Fruit fly (Drosophila melanogaster) whole organism, adult: ENCODE measurements around the gene CG13026.

Experiments used
- CG12768 ChIP-seq: fragments of 200-800 bp; sonication (Bioruptor generic); optimal IDR thresholded peaks from 2 replicates; lab custom pipeline; 2017; ENCODE audit warnings: missing biosample characterization, missing genetic modification characterization, mild to moderate bottlenecking, moderate library complexity, missing genetic modification reagents
- CG14711 ChIP-seq: fragments of 200-800 bp; sonication (Bioruptor generic); optimal IDR thresholded peaks from 2 replicates; lab custom pipeline; 2018; ENCODE audit warnings: missing biosample characterization, mild to moderate bottlenecking, missing genetic modification characterization, moderate library complexity
- CG33017 ChIP-seq: fragments of 200-800 bp; sonication (Bioruptor generic); optimal IDR thresholded peaks from 2 replicates; lab custom pipeline; 2018; ENCODE audit warnings: missing biosample characterization, mild to moderate bottlenecking, missing genetic modification characterization, moderate library complexity
- CG7101 ChIP-seq: fragments of 200-800 bp; sonication (Bioruptor generic); optimal IDR thresholded peaks from 2 replicates; lab custom pipeline; 2018; ENCODE audit warnings: missing biosample characterization, mild to moderate bottlenecking, missing genetic modification characterization, moderate library complexity
- Clk ChIP-seq: fragments of 200-800 bp; sonication (Bioruptor generic); optimal IDR thresholded peaks from 2 replicates; lab custom pipeline; 2017; ENCODE audit warnings: missing biosample characterization, missing genetic modification characterization
- Crg-1 ChIP-seq: fragments of 200-800 bp; sonication (Bioruptor generic); optimal IDR thresholded peaks from 2 replicates; lab custom pipeline; 2016; ENCODE audit warnings: missing biosample characterization, missing genetic modification characterization
- Hr96 ChIP-seq: fragments of 200-800 bp; sonication (Bioruptor generic); optimal IDR thresholded peaks from 2 replicates; lab custom pipeline; 2016; ENCODE audit warnings: missing biosample characterization, missing genetic modification characterization
- bab1 ChIP-seq: fragments of 200-800 bp; sonication (Bioruptor generic); optimal IDR thresholded peaks from 3 replicates; lab custom pipeline; 2019; ENCODE audit warnings: missing biosample characterization, mild to moderate bottlenecking, missing genetic modification characterization, moderate library complexity
- cic ChIP-seq: fragments of 200-800 bp; sonication (Bioruptor generic); optimal IDR thresholded peaks from 2 replicates; lab custom pipeline; 2017; ENCODE audit warnings: missing biosample characterization, mild to moderate bottlenecking, missing genetic modification characterization, moderate library complexity
- kay ChIP-seq: fragments of 200-800 bp; sonication (Bioruptor generic); peaks from one replicate; lab custom pipeline; 2016; ENCODE audit warnings: missing biosample characterization, missing genetic modification characterization, borderline replicate concordance
- ovo ChIP-seq: fragments of 200-800 bp; sonication (Bioruptor generic); optimal IDR thresholded peaks from 2 replicates; lab custom pipeline; 2016; ENCODE audit warnings: missing biosample characterization, missing genetic modification characterization
- toe ChIP-seq: fragments of 200-800 bp; sonication (Bioruptor generic); optimal IDR thresholded peaks from 2 replicates; lab custom pipeline; 2016; ENCODE audit warnings: missing biosample characterization, missing genetic modification characterization

DNA sequence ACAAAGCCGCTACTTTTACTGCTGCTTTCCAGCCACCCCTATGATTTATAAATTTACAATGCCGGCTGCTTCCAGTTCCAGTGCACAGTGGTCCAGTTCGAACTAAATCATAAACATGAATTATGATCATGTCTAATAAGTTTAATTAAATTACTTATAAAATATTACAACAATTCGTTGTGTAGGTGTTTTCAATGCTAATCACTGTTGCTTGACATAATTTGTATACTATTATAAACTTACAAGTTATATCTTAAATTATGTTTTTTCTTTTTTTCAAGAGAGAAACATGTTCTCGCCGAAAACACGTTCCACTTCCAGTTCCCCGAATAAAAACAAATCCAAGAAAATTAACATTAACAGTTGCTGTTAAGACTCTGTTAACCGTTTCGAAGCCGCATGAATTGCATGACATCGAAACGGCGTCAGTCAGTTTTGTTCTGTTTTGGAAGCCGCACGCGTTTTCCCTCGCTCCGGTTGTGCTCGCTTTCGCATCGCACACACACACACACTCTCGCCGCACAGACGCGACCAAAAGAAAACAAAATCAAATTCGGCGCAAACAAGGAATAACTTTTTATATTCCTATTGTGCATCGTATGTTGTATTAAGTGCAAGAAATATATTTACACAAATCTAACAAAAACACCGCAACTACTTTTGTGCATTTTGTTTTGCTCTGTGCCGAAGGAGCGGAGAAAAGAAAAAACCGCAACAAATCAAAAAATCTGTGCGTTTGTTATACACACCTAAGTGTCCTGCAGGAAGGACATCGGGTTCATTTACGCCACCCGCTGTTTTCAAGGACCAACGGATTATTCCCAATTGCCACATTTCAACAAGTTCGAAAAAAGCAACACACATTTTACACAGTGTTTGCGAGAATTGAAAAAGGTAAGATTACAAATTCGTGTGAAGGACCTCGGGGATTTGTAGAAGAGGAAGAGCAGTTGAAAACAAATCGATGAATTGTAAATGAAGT is 40.0 kb upstream of the CG13026 start, which contains the start of gene Nrt:
- TF ChIP-seq kay (GFP tag; lab: Kevin White, UChicago) (no peak), bab1 (GFP tag; lab: Kevin White, UChicago) (peak; percentile 51), ovo (peak; percentile 10), cic (GFP tag; lab: Kevin White, UChicago) (no peak), Crg-1 (no peak), toe (GFP tag; lab: Kevin White, UChicago) (no peak), Clk (GFP tag; lab: Kevin White, UChicago) (no peak), CG33017 (tag; lab: Kevin White, UChicago) (peak; percentile 52), CG12768 (GFP tag; lab: Kevin White, UChicago) (peak; percentile 27), CG7101 (peak; percentile 53), CG14711 (tag; lab: Kevin White, UChicago) (peak; percentile 28), Hr96 (GFP tag; lab: Kevin White, UChicago) (no peak)
